Fruit fly (Drosophila melanogaster) whole organism, embryonic: ENCODE results near the gene ebo.
A peak's percentile ranks its signal among the peaks of the same experiment; 100 is the strongest.

Experiments used
- B-H2 ChIP-seq: fragments of 200-800 bp; sonication (Bioruptor generic); optimal IDR thresholded peaks from 2 replicates; lab custom pipeline; 2018; ENCODE audit warnings: missing biosample characterization, mild to moderate bottlenecking, missing genetic modification characterization
- CG10462 ChIP-seq: fragments of 200-800 bp; sonication (Bioruptor generic); optimal IDR thresholded peaks from 2 replicates; lab custom pipeline; 2016; ENCODE audit warnings: missing biosample characterization, missing genetic modification characterization
- CG11695 ChIP-seq: fragments of 200-800 bp; sonication (Bioruptor generic); IDR thresholded peaks from 3 replicates; pipeline ENCODE4 v1.3.6; 2022; ENCODE audit warnings: missing biosample characterization, missing genetic modification characterization
- CG15269 ChIP-seq: fragments of 200-800 bp; sonication (Bioruptor generic); optimal IDR thresholded peaks from 2 replicates; lab custom pipeline; 2018; ENCODE audit warnings: missing biosample characterization, mild to moderate bottlenecking, missing genetic modification characterization, moderate library complexity
- CG15601 ChIP-seq: fragments of 200-800 bp; sonication (Bioruptor generic); optimal IDR thresholded peaks from 3 replicates; lab custom pipeline; 2019; ENCODE audit warnings: missing biosample characterization, mild to moderate bottlenecking, missing genetic modification characterization, moderate library complexity
- CG1603 ChIP-seq: fragments of 200-800 bp; sonication (Bioruptor generic); optimal IDR thresholded peaks from 2 replicates; lab custom pipeline; 2019; ENCODE audit warnings: missing biosample characterization, mild to moderate bottlenecking, missing genetic modification characterization, moderate library complexity
- CG16779 ChIP-seq: fragments of 200-800 bp; sonication (Bioruptor generic); IDR thresholded peaks from 2 replicates; pipeline ENCODE4 v1.3.6; 2022; ENCODE audit warnings: missing biosample characterization, missing genetic modification characterization
- CG17361 ChIP-seq: fragments of 200-800 bp; sonication (Bioruptor generic); IDR thresholded peaks from 3 replicates; pipeline ENCODE4 v1.3.6; 2022; ENCODE audit warnings: missing biosample characterization, missing genetic modification characterization
- CG18764 ChIP-seq: fragments of 200-800 bp; sonication (Bioruptor generic); optimal IDR thresholded peaks from 3 replicates; lab custom pipeline; 2016; ENCODE audit warnings: missing biosample characterization, missing genetic modification characterization
- CG2129 ChIP-seq: fragments of 200-800 bp; sonication (Bioruptor generic); IDR thresholded peaks from 2 replicates; pipeline ENCODE4 v1.3.6; 2022; ENCODE audit warnings: missing biosample characterization, missing genetic modification characterization; ENCODE audit not compliant: partially characterized antibody
- CG3065 ChIP-seq: fragments of 200-800 bp; sonication (Bioruptor generic); optimal IDR thresholded peaks from 2 replicates; lab custom pipeline; 2016; ENCODE audit warnings: missing biosample characterization, missing genetic modification characterization
- CG31388 ChIP-seq: fragments of 200-800 bp; sonication (Bioruptor generic); optimal IDR thresholded peaks from 2 replicates; lab custom pipeline; 2016; ENCODE audit warnings: missing biosample characterization, missing genetic modification characterization
- CG43689 ChIP-seq: fragments of 200-800 bp; sonication (Bioruptor generic); IDR thresholded peaks from 2 replicates; pipeline ENCODE4 v1.3.6; 2022; ENCODE audit warnings: missing biosample characterization, missing genetic modification characterization
- CG4707 ChIP-seq: fragments of 200-800 bp; sonication (Bioruptor generic); optimal IDR thresholded peaks from 2 replicates; lab custom pipeline; 2018; ENCODE audit warnings: missing biosample characterization, mild to moderate bottlenecking, missing genetic modification characterization, moderate library complexity
- CG6175 ChIP-seq: fragments of 200-800 bp; sonication (Bioruptor generic); IDR thresholded peaks from 3 replicates; pipeline ENCODE4 v1.3.6; 2022; ENCODE audit warnings: missing biosample characterization, missing genetic modification characterization
- CG8281 ChIP-seq: fragments of 200-800 bp; sonication (Bioruptor generic); optimal IDR thresholded peaks from 2 replicates; lab custom pipeline; 2018; ENCODE audit warnings: missing biosample characterization, mild to moderate bottlenecking, missing genetic modification characterization, moderate library complexity
- CG9437 ChIP-seq: fragments of 200-800 bp; sonication (Bioruptor generic); optimal IDR thresholded peaks from 2 replicates; lab custom pipeline; 2018; ENCODE audit warnings: missing biosample characterization, mild to moderate bottlenecking, missing genetic modification characterization
- D ChIP-seq, 2 experiments: fragments of 200-800 bp in 1 of 2; fragments of >200 bp in 1 of 2; sonication (Bioruptor generic) in 1 of 2; optimal IDR thresholded peaks; 2 replicates in 1 of 2; 3 replicates in 1 of 2; lab custom pipeline; 2017; ENCODE audit warnings: mild to moderate bottlenecking in 1 of 2, missing biosample characterization in 1 of 2, missing genetic modification characterization in 1 of 2, missing genetic modification reagents in 1 of 2
- Dip2 ChIP-seq: fragments of 200-800 bp; sonication (Bioruptor generic); IDR thresholded peaks from 2 replicates; pipeline ENCODE4 v1.3.6; 2022; ENCODE audit warnings: missing biosample characterization, missing genetic modification characterization
- Doc3 ChIP-seq: fragments of 200-800 bp; sonication (Bioruptor generic); IDR thresholded peaks from 3 replicates; pipeline ENCODE4 v1.3.6; 2022; ENCODE audit warnings: missing biosample characterization, missing genetic modification characterization; ENCODE audit not compliant: partially characterized antibody
- Elba2 ChIP-seq: fragments of 200-800 bp; sonication (Bioruptor generic); optimal IDR thresholded peaks from 3 replicates; lab custom pipeline; 2016; ENCODE audit warnings: missing biosample characterization, missing genetic modification characterization
- Ets97D ChIP-seq: fragments of 200-800 bp; sonication (Bioruptor generic); optimal IDR thresholded peaks from 3 replicates; lab custom pipeline; 2016; ENCODE audit warnings: missing biosample characterization, missing genetic modification characterization
- Fer1 ChIP-seq: fragments of 200-800 bp; sonication (Bioruptor generic); optimal IDR thresholded peaks from 2 replicates; lab custom pipeline; 2017; ENCODE audit warnings: missing biosample characterization, mild to moderate bottlenecking, missing genetic modification characterization
- GATAe ChIP-seq: fragments of 200-800 bp; sonication (Bioruptor generic); conservative IDR thresholded peaks from 2 replicates; pipeline ENCODE4 v1.3.6; 2022; ENCODE audit warnings: missing biosample characterization, missing genetic modification characterization
- HHEX ChIP-seq: fragments of 200-800 bp; sonication (Bioruptor generic); optimal IDR thresholded peaks from 3 replicates; lab custom pipeline; 2017; ENCODE audit warnings: missing biosample characterization, mild to moderate bottlenecking, missing genetic modification characterization, missing genetic modification reagents
- MBD-R2 ChIP-seq: fragments of 200-800 bp; sonication (Bioruptor generic); IDR thresholded peaks from 2 replicates; pipeline ENCODE4 v1.3.6; 2022; ENCODE audit warnings: missing biosample characterization, missing genetic modification characterization
- Mrtf ChIP-seq: fragments of 200-800 bp; sonication (Bioruptor generic); IDR thresholded peaks from 3 replicates; pipeline ENCODE4 v1.3.6; 2022; ENCODE audit warnings: missing biosample characterization, missing genetic modification characterization
- Nf-YC ChIP-seq: fragments of 200-800 bp; optimal IDR thresholded peaks from 3 replicates; lab custom pipeline; 2019; ENCODE audit warnings: missing biosample characterization, mild to moderate bottlenecking, missing genetic modification characterization, moderate library complexity
- Sox100B ChIP-seq: fragments of 200-800 bp; sonication (Bioruptor generic); optimal IDR thresholded peaks from 3 replicates; lab custom pipeline; 2018; ENCODE audit warnings: missing biosample characterization, mild to moderate bottlenecking, missing genetic modification characterization
- dmrt99B ChIP-seq: fragments of 200-800 bp; sonication (Bioruptor generic); optimal IDR thresholded peaks from 2 replicates; lab custom pipeline; 2018; ENCODE audit warnings: missing biosample characterization, mild to moderate bottlenecking, missing genetic modification characterization, moderate library complexity
- gfzf ChIP-seq: fragments of 200-800 bp; sonication (Bioruptor generic); optimal IDR thresholded peaks from 2 replicates; lab custom pipeline; 2016; ENCODE audit warnings: missing biosample characterization, mild to moderate bottlenecking, missing genetic modification characterization, moderate library complexity
- hth ChIP-seq: fragments of >200 bp; optimal IDR thresholded peaks from 2 replicates; lab custom pipeline; 2017; ENCODE audit warnings: inconsistent platforms
- jing ChIP-seq: fragments of 200-800 bp; sonication (Bioruptor generic); optimal IDR thresholded peaks from 2 replicates; lab custom pipeline; 2018; ENCODE audit warnings: missing biosample characterization, mild to moderate bottlenecking, missing genetic modification characterization
- kah ChIP-seq: fragments of 200-800 bp; sonication (Bioruptor generic); optimal IDR thresholded peaks from 2 replicates; lab custom pipeline; 2018; ENCODE audit warnings: missing biosample characterization, mild to moderate bottlenecking, missing genetic modification characterization
- luna ChIP-seq: fragments of 200-800 bp; sonication (Bioruptor generic); optimal IDR thresholded peaks from 2 replicates; lab custom pipeline; 2016; ENCODE audit warnings: missing biosample characterization, missing genetic modification characterization
- nom ChIP-seq: fragments of 200-800 bp; sonication (Bioruptor generic); optimal IDR thresholded peaks from 2 replicates; lab custom pipeline; 2017; ENCODE audit warnings: missing biosample characterization, missing genetic modification characterization, mild to moderate bottlenecking, moderate library complexity, missing genetic modification reagents
- otp ChIP-seq: fragments of 200-800 bp; sonication (Bioruptor generic); IDR thresholded peaks from 3 replicates; pipeline ENCODE4, ENCODE4 v1.3.6; 2022; ENCODE audit warnings: missing biosample characterization, missing genetic modification characterization
- sc ChIP-seq, 3 experiments: fragments of >200 bp in 2 of 3; fragments of 200-800 bp in 1 of 3; sonication (Bioruptor generic) in 1 of 3; optimal IDR thresholded peaks; 2 replicates in 2 of 3; 3 replicates in 1 of 3; lab custom pipeline; 2017; ENCODE audit warnings: mild to moderate bottlenecking in 1 of 3, missing biosample characterization in 1 of 3, missing genetic modification characterization in 1 of 3, missing genetic modification reagents in 1 of 3
- sima ChIP-seq: fragments of 200-800 bp; sonication (Bioruptor generic); optimal IDR thresholded peaks from 2 replicates; lab custom pipeline; 2016; ENCODE audit warnings: missing biosample characterization, missing genetic modification characterization
- stwl ChIP-seq: fragments of 200-800 bp; sonication (Bioruptor generic); optimal IDR thresholded peaks from 3 replicates; lab custom pipeline; 2018; ENCODE audit warnings: missing biosample characterization, mild to moderate bottlenecking, missing genetic modification characterization, moderate library complexity

The ebo gene

dm6 chrX:493445-494190 is 17.2 kb upstream of the ebo start, which contains the start of gene CG17896 (continued):
- TF ChIP-seq D (optimal IDR thresholded peaks at IDR 0.05; lab: Kevin White, UChicago): no peak
- TF ChIP-seq D (GFP tag; optimal IDR thresholded peaks at IDR 0.05; lab: Kevin White, UChicago): peak; percentile 92
- peak; percentile 89 for TF ChIP-seq nom (GFP tag; lab: Kevin White, UChicago)
- TF ChIP-seq Doc3 (GFP tag; lab: Robert Waterston, UW): 0 out of 3 replicates have a peak, but pooled peaks have one; percentile 44
- TF ChIP-seq CG17361 (GFP tag; lab: Robert Waterston, UW): peak; percentile 97
- TF ChIP-seq jing (GFP tag; lab: Kevin White, UChicago): peak; percentile 95
- TF ChIP-seq B-H2 (GFP tag; lab: Kevin White, UChicago): peak; percentile 84
- TF ChIP-seq Elba2: peak; percentile 8
- peak; percentile 98 for TF ChIP-seq CG15269 (tag; lab: Kevin White, UChicago)
- TF ChIP-seq sima: peak; percentile 95
- peak; percentile 98 for TF ChIP-seq CG6175 (GFP tag; lab: Robert Waterston, UW)
- peak; percentile 34 for TF ChIP-seq gfzf (GFP tag; lab: Kevin White, UChicago)
- TF ChIP-seq Ets97D (GFP tag; lab: Kevin White, UChicago): peak; percentile 93
- TF ChIP-seq CG3065 (GFP tag; lab: Kevin White, UChicago): peak; percentile 93
- TF ChIP-seq Sox100B: peak; percentile 92
- TF ChIP-seq CG2129 (GFP tag; lab: Robert Waterston, UW): no peak
- peak; percentile 98 for TF ChIP-seq luna (GFP tag; lab: Kevin White, UChicago)
- peak; percentile 85 for TF ChIP-seq CG4707 (GFP tag; lab: Kevin White, UChicago)
- TF ChIP-seq MBD-R2: peak; percentile 98
- TF ChIP-seq CG15601 (tag; lab: Kevin White, UChicago): peak; percentile 88
- TF ChIP-seq Mrtf (GFP tag; lab: Robert Waterston, UW): peak; percentile 97
- peak; percentile 89 for TF ChIP-seq CG9437 (GFP tag; lab: Kevin White, UChicago)
- TF ChIP-seq Fer1 (GFP tag; lab: Kevin White, UChicago): peak; percentile 97
- TF ChIP-seq hth (lab: Kevin White, UChicago): no peak
- TF ChIP-seq CG1603 (tag; lab: Kevin White, UChicago): peak; percentile 98
- peak; percentile 97 for TF ChIP-seq GATAe (GFP tag; lab: Robert Waterston, UW)
- no peak for TF ChIP-seq sc (optimal IDR thresholded peaks at IDR 0.05; lab: Kevin White, UChicago)
- peak; percentile 79 for TF ChIP-seq sc (GFP tag; optimal IDR thresholded peaks at IDR 0.05; lab: Kevin White, UChicago)
- peak; percentile 99 for TF ChIP-seq CG16779 (GFP tag; lab: Robert Waterston, UW)
- TF ChIP-seq Nf-YC (tag; lab: Kevin White, UChicago): peak; percentile 76
- TF ChIP-seq CG31388 (GFP tag; lab: Kevin White, UChicago): peak; percentile 96
- peak; percentile 66; the same call in 1 of the 2 replicates for TF ChIP-seq Dip2 (GFP tag; lab: Robert Waterston, UW)
- TF ChIP-seq CG43689 (GFP tag; lab: Robert Waterston, UW): peak; percentile 93
- TF ChIP-seq dmrt99B (tag; lab: Kevin White, UChicago): peak; percentile 97
- TF ChIP-seq CG8281: peak; percentile 85
- peak; percentile 95 for TF ChIP-seq CG18764 (GFP tag; lab: Kevin White, UChicago)
- TF ChIP-seq HHEX (GFP tag; lab: Kevin White, UChicago): peak; percentile 98
- peak; percentile 93 for TF ChIP-seq CG10462 (GFP tag; lab: Kevin White, UChicago)
- peak; percentile 77 for TF ChIP-seq kah (GFP tag; lab: Kevin White, UChicago)
- TF ChIP-seq otp: peak; percentile 96
- peak; percentile 97 for TF ChIP-seq CG11695 (GFP tag; lab: Robert Waterston, UW)
- TF ChIP-seq stwl (tag; lab: Kevin White, UChicago): no peak
